Fruit fly (Drosophila melanogaster) whole organism, prepupa: ENCODE data around the gene CG32313.

Experiments
- Blimp-1 ChIP-seq: fragments of 200-800 bp; sonication (Bioruptor generic); optimal IDR thresholded peaks from 3 replicates; lab custom pipeline; 2017; ENCODE audit warnings: missing biosample characterization, missing genetic modification characterization, mild to moderate bottlenecking, moderate library complexity, missing genetic modification reagents
- CG10631 ChIP-seq: fragments of 200-800 bp; sonication (Bioruptor generic); optimal IDR thresholded peaks from 2 replicates; lab custom pipeline; 2016; ENCODE audit warnings: missing biosample characterization, missing genetic modification characterization
- CG11762 ChIP-seq: fragments of 200-800 bp; sonication (Bioruptor generic); optimal IDR thresholded peaks from 3 replicates; lab custom pipeline; 2016; ENCODE audit warnings: missing biosample characterization, missing genetic modification characterization; ENCODE audit not compliant: insufficient read depth
- CG15336 ChIP-seq: fragments of 200-800 bp; sonication (Bioruptor generic); IDR thresholded peaks from 2 replicates; pipeline ENCODE4 v1.3.6; 2022; ENCODE audit warnings: missing biosample characterization, missing genetic modification characterization
- CG1621 ChIP-seq: fragments of 200-800 bp; sonication (Bioruptor generic); optimal IDR thresholded peaks from 3 replicates; lab custom pipeline; 2018; ENCODE audit warnings: missing biosample characterization, mild to moderate bottlenecking, missing genetic modification characterization
- CG16779 ChIP-seq: fragments of 200-800 bp; sonication (Bioruptor generic); optimal IDR thresholded peaks from 3 replicates; lab custom pipeline; 2017; ENCODE audit warnings: missing biosample characterization, mild to moderate bottlenecking, missing genetic modification characterization
- CG3032 ChIP-seq: fragments of 200-800 bp; optimal IDR thresholded peaks from 2 replicates; lab custom pipeline; 2019; ENCODE audit warnings: missing biosample characterization, mild to moderate bottlenecking, missing genetic modification characterization, moderate library complexity
- CG31627 ChIP-seq: fragments of 200-800 bp; sonication (Bioruptor generic); optimal IDR thresholded peaks from 3 replicates; lab custom pipeline; 2016; ENCODE audit warnings: missing biosample characterization, missing genetic modification characterization
- CG32006 ChIP-seq: fragments of 200-800 bp; sonication (Bioruptor generic); optimal IDR thresholded peaks from 3 replicates; lab custom pipeline; 2017; ENCODE audit warnings: missing biosample characterization, mild to moderate bottlenecking, missing genetic modification characterization
- CG34406 ChIP-seq: fragments of 200-800 bp; sonication (Bioruptor generic); optimal IDR thresholded peaks from 3 replicates; lab custom pipeline; 2016; ENCODE audit warnings: missing biosample characterization, missing genetic modification characterization
- CG3919 ChIP-seq: fragments of 200-800 bp; sonication (Bioruptor generic); optimal IDR thresholded peaks from 3 replicates; lab custom pipeline; 2016; ENCODE audit warnings: missing biosample characterization, missing genetic modification characterization
- CG4318 ChIP-seq: fragments of 200-800 bp; sonication (Bioruptor generic); optimal IDR thresholded peaks from 3 replicates; lab custom pipeline; 2017; ENCODE audit warnings: missing biosample characterization, mild to moderate bottlenecking, missing genetic modification characterization
- CG6163 ChIP-seq: fragments of 200-800 bp; sonication (Bioruptor generic); IDR thresholded peaks from 3 replicates; pipeline ENCODE4 v1.3.6; 2022; ENCODE audit warnings: missing biosample characterization, missing genetic modification characterization
- CG6276 ChIP-seq: fragments of 200-800 bp; sonication (Bioruptor generic); optimal IDR thresholded peaks from 2 replicates; lab custom pipeline; 2017; ENCODE audit warnings: missing biosample characterization, mild to moderate bottlenecking, missing genetic modification characterization
- CG6792 ChIP-seq: fragments of 200-800 bp; sonication (Bioruptor generic); optimal IDR thresholded peaks from 3 replicates; lab custom pipeline; 2016; ENCODE audit warnings: missing biosample characterization, missing genetic modification characterization
- CG6808 ChIP-seq: fragments of 200-800 bp; sonication (Bioruptor generic); optimal IDR thresholded peaks from 3 replicates; lab custom pipeline; 2017; ENCODE audit warnings: missing biosample characterization, missing genetic modification characterization, mild to moderate bottlenecking, moderate library complexity, missing genetic modification reagents
- CG7368 ChIP-seq: fragments of 200-800 bp; sonication (Bioruptor generic); optimal IDR thresholded peaks from 3 replicates; lab custom pipeline; 2016; ENCODE audit warnings: missing biosample characterization, missing genetic modification characterization
- CG8119 ChIP-seq: fragments of 200-800 bp; sonication (Bioruptor generic); IDR thresholded peaks from 3 replicates; pipeline ENCODE4 v1.3.6; 2022; ENCODE audit warnings: missing biosample characterization, missing genetic modification characterization
- CG8632 ChIP-seq: fragments of 200-800 bp; sonication (Bioruptor generic); optimal IDR thresholded peaks from 3 replicates; lab custom pipeline; 2016; ENCODE audit warnings: missing biosample characterization, missing genetic modification characterization
- CG9139 ChIP-seq: fragments of 200-800 bp; sonication (Bioruptor generic); optimal IDR thresholded peaks from 3 replicates; lab custom pipeline; 2017; ENCODE audit warnings: missing biosample characterization, mild to moderate bottlenecking, missing genetic modification characterization
- Eip75B ChIP-seq: fragments of 200-800 bp; sonication (Bioruptor generic); optimal IDR thresholded peaks from 3 replicates; lab custom pipeline; 2016; ENCODE audit warnings: missing biosample characterization, missing genetic modification characterization
- Eip93F ChIP-seq: fragments of 200-800 bp; sonication (Bioruptor generic); optimal IDR thresholded peaks from 2 replicates; lab custom pipeline; 2016; ENCODE audit warnings: missing biosample characterization, mild to moderate bottlenecking, missing genetic modification characterization
- Ets21C ChIP-seq: fragments of 200-800 bp; sonication (Bioruptor generic); optimal IDR thresholded peaks from 3 replicates; lab custom pipeline; 2016; ENCODE audit warnings: missing biosample characterization, missing genetic modification characterization
- Ets96B ChIP-seq: fragments of 200-800 bp; optimal IDR thresholded peaks from 2 replicates; lab custom pipeline; 2019; ENCODE audit warnings: missing biosample characterization, mild to moderate bottlenecking, missing genetic modification characterization, moderate library complexity
- Gug ChIP-seq: fragments of 200-800 bp; sonication (Bioruptor generic); IDR thresholded peaks from 2 replicates; pipeline ENCODE4 v1.3.6; 2022; ENCODE audit warnings: missing biosample characterization, missing genetic modification characterization
- Hr38 ChIP-seq: sonication (Bioruptor generic); optimal IDR thresholded peaks from 2 replicates; lab custom pipeline; 2016; ENCODE audit warnings: missing biosample characterization, missing genetic modification characterization
- Hr39 ChIP-seq: fragments of 200-800 bp; sonication (Bioruptor generic); optimal IDR thresholded peaks from 2 replicates; lab custom pipeline; 2016; ENCODE audit warnings: missing biosample characterization, missing genetic modification characterization
- Hr4 ChIP-seq: fragments of 200-800 bp; sonication (Bioruptor generic); optimal IDR thresholded peaks from 3 replicates; lab custom pipeline; 2016; ENCODE audit warnings: missing biosample characterization, missing genetic modification characterization
- Lpt ChIP-seq: fragments of 200-800 bp; sonication (Bioruptor generic); optimal IDR thresholded peaks from 3 replicates; lab custom pipeline; 2016; ENCODE audit warnings: missing biosample characterization, missing genetic modification characterization
- Met ChIP-seq: fragments of 200-800 bp; sonication (Bioruptor generic); optimal IDR thresholded peaks from 3 replicates; lab custom pipeline; 2016; ENCODE audit warnings: missing biosample characterization, missing genetic modification characterization
- Smox ChIP-seq: fragments of 200-800 bp; sonication (Bioruptor generic); optimal IDR thresholded peaks from 3 replicates; lab custom pipeline; 2016; ENCODE audit warnings: missing biosample characterization, missing genetic modification characterization
- Sox102F ChIP-seq: fragments of 200-800 bp; sonication (Bioruptor generic); optimal IDR thresholded peaks from 2 replicates; lab custom pipeline; 2016; ENCODE audit warnings: missing biosample characterization, mild to moderate bottlenecking, missing genetic modification characterization
- Sox14 ChIP-seq: fragments of 200-800 bp; sonication (Bioruptor generic); optimal IDR thresholded peaks from 3 replicates; lab custom pipeline; 2016; ENCODE audit warnings: missing biosample characterization, missing genetic modification characterization
- Sox15 ChIP-seq: fragments of 200-800 bp; sonication (Bioruptor generic); optimal IDR thresholded peaks from 3 replicates; lab custom pipeline; 2016; ENCODE audit warnings: missing biosample characterization, missing genetic modification characterization
- achi ChIP-seq: fragments of 200-800 bp; sonication (Bioruptor generic); optimal IDR thresholded peaks from 3 replicates; lab custom pipeline; 2016; ENCODE audit warnings: missing biosample characterization, missing genetic modification characterization
- acj6 ChIP-seq: fragments of 200-800 bp; sonication (Bioruptor generic); optimal IDR thresholded peaks from 3 replicates; lab custom pipeline; 2016; ENCODE audit warnings: missing biosample characterization, missing genetic modification characterization
- cyc ChIP-seq: fragments of 200-800 bp; sonication (Bioruptor generic); optimal IDR thresholded peaks from 3 replicates; lab custom pipeline; 2016; ENCODE audit warnings: missing biosample characterization, missing genetic modification characterization
- dac ChIP-seq: fragments of 200-800 bp; sonication (Bioruptor generic); optimal IDR thresholded peaks from 2 replicates; lab custom pipeline; 2017; ENCODE audit warnings: missing biosample characterization, mild to moderate bottlenecking, missing genetic modification characterization
- dsx ChIP-seq: fragments of 200-800 bp; optimal IDR thresholded peaks from 3 replicates; lab custom pipeline; 2019; ENCODE audit warnings: missing biosample characterization, mild to moderate bottlenecking, missing genetic modification characterization, moderate library complexity; ENCODE audit not compliant: poor library complexity, severe bottlenecking
- eg ChIP-seq: fragments of 200-800 bp; sonication (Bioruptor generic); IDR thresholded peaks from 3 replicates; pipeline ENCODE4 v1.3.6; 2022; ENCODE audit warnings: missing biosample characterization, missing genetic modification characterization
- esn ChIP-seq: fragments of 200-800 bp; sonication (Bioruptor generic); optimal IDR thresholded peaks from 2 replicates; lab custom pipeline; 2016; ENCODE audit warnings: missing biosample characterization, mild to moderate bottlenecking, missing genetic modification characterization, moderate library complexity
- fd59A ChIP-seq: fragments of 200-800 bp; sonication (Bioruptor generic); optimal IDR thresholded peaks from 2 replicates; lab custom pipeline; 2017; ENCODE audit warnings: missing biosample characterization, mild to moderate bottlenecking, missing genetic modification characterization, missing genetic modification reagents
- fkh ChIP-seq: fragments of 200-800 bp; sonication (Bioruptor generic); optimal IDR thresholded peaks from 3 replicates; lab custom pipeline; 2017; ENCODE audit warnings: missing biosample characterization, mild to moderate bottlenecking, missing genetic modification characterization, moderate library complexity
- lz ChIP-seq: fragments of 200-800 bp; sonication (Bioruptor generic); optimal IDR thresholded peaks from 3 replicates; lab custom pipeline; 2016; ENCODE audit warnings: missing biosample characterization, missing genetic modification characterization
- net ChIP-seq: fragments of 200-800 bp; sonication (Bioruptor generic); optimal IDR thresholded peaks from 3 replicates; lab custom pipeline; 2016; ENCODE audit warnings: missing biosample characterization, missing genetic modification characterization
- pdm3 ChIP-seq: fragments of 200-800 bp; sonication (Bioruptor generic); optimal IDR thresholded peaks from 3 replicates; lab custom pipeline; 2016; ENCODE audit warnings: missing biosample characterization, missing genetic modification characterization
- salr ChIP-seq, 2 experiments: fragments of 200-800 bp; sonication (Bioruptor generic); optimal IDR thresholded peaks; 3 replicates each; lab custom pipeline; 2016 to 2018; ENCODE audit warnings: missing biosample characterization in 2 of 2, missing genetic modification characterization in 2 of 2, mild to moderate bottlenecking in 1 of 2
- spab ChIP-seq: fragments of 200-800 bp; sonication (Bioruptor generic); optimal IDR thresholded peaks from 2 replicates; lab custom pipeline; 2017; ENCODE audit warnings: missing biosample characterization, mild to moderate bottlenecking, missing genetic modification characterization, missing genetic modification reagents
- ss ChIP-seq, 2 experiments: fragments of 200-800 bp; sonication (Bioruptor generic); optimal IDR thresholded peaks; 2 replicates in 1 of 2; 3 replicates in 1 of 2; lab custom pipeline; 2017 to 2018; ENCODE audit warnings: mild to moderate bottlenecking in 2 of 2, missing biosample characterization in 2 of 2, missing genetic modification characterization in 2 of 2, moderate library complexity in 1 of 2
- svp ChIP-seq: fragments of 200-800 bp; sonication (Bioruptor generic); peaks from one replicate; lab custom pipeline; 2016; ENCODE audit warnings: missing biosample characterization, missing genetic modification characterization
- topi ChIP-seq: fragments of 200-800 bp; sonication (Bioruptor generic); optimal IDR thresholded peaks from 3 replicates; lab custom pipeline; 2016; ENCODE audit warnings: missing biosample characterization, missing genetic modification characterization
- vri ChIP-seq: fragments of 200-800 bp; sonication (Bioruptor generic); optimal IDR thresholded peaks from 3 replicates; lab custom pipeline; 2016; ENCODE audit warnings: missing biosample characterization, mild to moderate bottlenecking, missing genetic modification characterization

Gene CG32313

DNA sequence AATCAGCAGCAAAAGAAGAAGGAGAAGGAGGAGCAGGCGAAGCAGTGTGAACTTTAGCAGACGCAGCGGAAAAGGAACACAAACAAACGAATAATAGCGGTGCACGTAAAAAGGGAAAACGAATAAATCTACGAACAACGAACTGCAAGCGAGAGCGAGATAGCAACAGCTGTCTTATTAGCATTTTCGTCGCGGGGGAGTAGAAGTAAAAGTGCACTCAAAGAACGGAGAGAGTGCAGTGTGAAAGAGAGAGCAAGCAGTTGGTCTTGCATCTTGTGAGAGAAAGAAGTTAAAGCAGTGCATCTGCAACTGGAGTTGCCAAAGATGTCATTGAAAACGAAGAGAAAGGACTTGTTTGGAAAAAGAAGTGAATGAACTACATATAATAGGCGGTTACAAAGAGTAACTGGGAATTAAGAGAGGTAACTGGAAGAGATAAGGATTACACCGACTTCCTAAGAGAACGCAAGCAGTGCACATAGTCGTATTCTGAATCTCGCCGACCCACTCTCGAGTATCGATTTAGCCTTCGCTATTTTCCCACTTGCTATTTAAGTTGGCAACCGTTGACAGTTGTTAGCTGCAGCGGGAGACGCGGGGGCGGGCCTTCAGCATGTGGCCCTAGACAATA is 47.4 kb upstream of the CG32313 start:
- no peak for TF ChIP-seq achi (GFP tag; lab: Kevin White, UChicago)
- TF ChIP-seq eg (GFP tag; lab: Robert Waterston, UW) = no peak; the same call in 2 of the 3 replicates
- TF ChIP-seq Sox14 (GFP tag; lab: Kevin White, UChicago) = peak; percentile 31
- TF ChIP-seq Met (GFP tag; lab: Kevin White, UChicago) = no peak
- no peak for TF ChIP-seq Ets96B (tag; lab: Kevin White, UChicago)
- TF ChIP-seq CG4318 (GFP tag; lab: Kevin White, UChicago) = no peak
- TF ChIP-seq esn (GFP tag; lab: Kevin White, UChicago) = no peak
- TF ChIP-seq CG9139 = no peak
- TF ChIP-seq Sox15 (GFP tag; lab: Kevin White, UChicago) = no peak
- TF ChIP-seq Blimp-1 (GFP tag; lab: Kevin White, UChicago) = peak; percentile 91
- TF ChIP-seq CG6163 = peak; percentile 79
- TF ChIP-seq ss (GFP tag; optimal IDR thresholded peaks at IDR 0.05; lab: Kevin White, UChicago) = peak; percentile 34 to 45
- TF ChIP-seq salr (GFP tag; optimal IDR thresholded peaks at IDR 0.05; lab: Kevin White, UChicago) = no peak
- no peak for TF ChIP-seq CG31627 (GFP tag; lab: Kevin White, UChicago)
- TF ChIP-seq spab (GFP tag; lab: Kevin White, UChicago) = no peak
- TF ChIP-seq CG1621 (tag; lab: Kevin White, UChicago) = no peak
- no peak for TF ChIP-seq CG3032 (tag; lab: Kevin White, UChicago)
- no peak for TF ChIP-seq CG34406 (GFP tag; lab: Kevin White, UChicago)
- TF ChIP-seq CG8119 (GFP tag; lab: Robert Waterston, UW) = no peak; the same call in 2 of the 3 replicates
- TF ChIP-seq Ets21C (GFP tag; lab: Kevin White, UChicago) = no peak
- TF ChIP-seq CG11762 (GFP tag; lab: Kevin White, UChicago) = no peak
- no peak for TF ChIP-seq CG10631 (GFP tag; lab: Kevin White, UChicago)
- peak; percentile 20 for TF ChIP-seq Lpt (GFP tag; lab: Kevin White, UChicago)
- no peak for TF ChIP-seq topi
- TF ChIP-seq CG7368 (GFP tag; lab: Kevin White, UChicago) = no peak
- TF ChIP-seq CG6792 (GFP tag; lab: Kevin White, UChicago) = no peak
- TF ChIP-seq lz (GFP tag; lab: Kevin White, UChicago) = no peak
- peak; percentile 32 for TF ChIP-seq CG6808 (GFP tag; lab: Kevin White, UChicago)
- TF ChIP-seq fd59A = no peak
- no peak for TF ChIP-seq cyc
- TF ChIP-seq net (GFP tag; lab: Kevin White, UChicago) = peak; percentile 7
- no peak for TF ChIP-seq Smox
- no peak for TF ChIP-seq acj6
- TF ChIP-seq Hr4 (GFP tag; lab: Kevin White, UChicago) = no peak
- TF ChIP-seq fkh (GFP tag; lab: Kevin White, UChicago) = no peak
- peak; percentile 36 for TF ChIP-seq dsx (GFP tag; lab: Kevin White, UChicago)
- no peak for TF ChIP-seq Eip93F (GFP tag; lab: Kevin White, UChicago)
- no peak for TF ChIP-seq dac (GFP tag; lab: Kevin White, UChicago)
- no peak for TF ChIP-seq Eip75B
- TF ChIP-seq Hr38 = no peak
- no peak for TF ChIP-seq vri (GFP tag; lab: Kevin White, UChicago)
- no peak for TF ChIP-seq pdm3 (GFP tag; lab: Kevin White, UChicago)
- TF ChIP-seq Sox102F (GFP tag; lab: Kevin White, UChicago) = peak; percentile 6
- TF ChIP-seq CG8632 (GFP tag; lab: Kevin White, UChicago) = no peak
- TF ChIP-seq CG15336 = 0 out of 2 replicates have a peak, but pooled peaks have one; percentile 21
- TF ChIP-seq Hr39 (GFP tag; lab: Kevin White, UChicago) = no peak
- peak; percentile 75 for TF ChIP-seq svp
- peak; percentile 42 for TF ChIP-seq CG6276
- TF ChIP-seq Gug (GFP tag; lab: Robert Waterston, UW) = no peak
- TF ChIP-seq CG16779 (tag; lab: Kevin White, UChicago) = no peak
- no peak for TF ChIP-seq CG3919
- TF ChIP-seq CG32006 (GFP tag; lab: Kevin White, UChicago) = no peak
